Fruit fly (Drosophila melanogaster) S2 (cell line): Measurements from ENCODE around the gene Pits.

Experiments
- CG8478 ChIP-seq: fragments of >200 bp; optimal IDR thresholded peaks from 2 replicates; lab custom pipeline; 2018
- CTCF ChIP-seq, 2 experiments: fragments of >200 bp; optimal IDR thresholded peaks; 2 replicates each; lab custom pipeline; 2018

DNA sequence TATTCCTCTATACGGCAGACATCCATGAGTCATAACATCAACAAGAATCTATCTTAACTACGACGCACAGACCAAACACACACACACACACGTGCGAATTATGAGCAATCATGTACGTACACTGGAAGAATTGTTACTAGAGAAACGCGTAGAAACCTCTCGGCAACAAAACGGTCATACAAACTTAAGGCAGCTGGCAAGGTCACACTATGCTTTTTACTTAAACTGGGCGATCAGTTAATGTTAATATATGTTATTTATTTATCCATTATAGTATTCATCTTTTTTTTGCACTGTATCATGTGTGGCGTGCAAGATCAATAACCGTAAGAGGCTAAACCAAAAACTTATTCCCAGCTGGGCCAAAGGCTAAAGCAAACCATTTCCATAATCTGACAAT is 43.8 kb downstream of the Pits start:
- no peak for TF ChIP-seq CTCF (optimal IDR thresholded peaks at IDR 0.05; lab: Kevin White, UChicago)
- TF ChIP-seq CG8478 = no peak
